Fruit fly (Drosophila melanogaster): ENCODE results near the gene mkg-p.

Gene mkg-p

dm6 chr3L:8398763-8399445 is 6.2 kb downstream of the mkg-p start (continued):
- TF ChIP-seq Aef1 (GFP tag; IDR thresholded peaks at IDR 0.05) (0 out of 3 replicates have a peak, but pooled peaks have one; percentile 16), CG31224 (GFP tag; IDR thresholded peaks at IDR 0.05) (no peak), D19A (tag; optimal IDR thresholded peaks at IDR 0.05) (no peak), aop (GFP tag; IDR thresholded peaks at IDR 0.05) (no peak), psq (GFP tag; optimal IDR thresholded peaks at IDR 0.05) (no peak), HLH54F (GFP tag; optimal IDR thresholded peaks at IDR 0.05) (no peak), jing (GFP tag; optimal IDR thresholded peaks at IDR 0.05) (no peak), CG6765 (GFP tag; optimal IDR thresholded peaks at IDR 0.05) (no peak), Fer2 (tag; optimal IDR thresholded peaks at IDR 0.05) (no peak), NfI (GFP tag; optimal IDR thresholded peaks at IDR 0.05) (no peak), CG7963 (GFP tag; IDR thresholded peaks at IDR 0.05; ENCODE audit: partially characterized antibody) (peak; percentile 63; the same call in 2 of the 3 replicates), Meics (GFP tag; optimal IDR thresholded peaks at IDR 0.05) (no peak), ac (GFP tag; optimal IDR thresholded peaks at IDR 0.05) (no peak), Mrtf (GFP tag; IDR thresholded peaks at IDR 0.05) (no peak), fd96Cb (tag; optimal IDR thresholded peaks at IDR 0.05) (peak; percentile 38), lab (GFP tag; optimal IDR thresholded peaks at IDR 0.05) (no peak), CG8359 (GFP tag; optimal IDR thresholded peaks at IDR 0.05; ENCODE audit: borderline replicate concordance) (no peak), CG14965 (GFP tag; optimal IDR thresholded peaks at IDR 0.05; ENCODE audit: borderline replicate concordance) (no peak), CG10431 (GFP tag; optimal IDR thresholded peaks at IDR 0.05) (no peak), corto (GFP tag; optimal IDR thresholded peaks at IDR 0.05) (no peak), CG9876 (GFP tag; optimal IDR thresholded peaks at IDR 0.05) (no peak), da (GFP tag; optimal IDR thresholded peaks at IDR 0.05) (no peak), dan (GFP tag; IDR thresholded peaks at IDR 0.05) (no peak), CG7839 (tag; optimal IDR thresholded peaks at IDR 0.05) (no peak), rib (GFP tag; IDR thresholded peaks at IDR 0.05) (no peak), ind (GFP tag; optimal IDR thresholded peaks at IDR 0.05) (peak; percentile 56), Fer3 (tag; optimal IDR thresholded peaks at IDR 0.05) (no peak), dm (GFP tag; optimal IDR thresholded peaks at IDR 0.05) (no peak), CG32772 (GFP tag; IDR thresholded peaks at IDR 0.05) (peak; percentile 50), slbo (GFP tag; IDR thresholded peaks at IDR 0.05) (peak; percentile 49), jigr1 (GFP tag; IDR thresholded peaks at IDR 0.05) (0 out of 3 replicates have a peak, but pooled peaks have one; percentile 6), twi (tag; optimal IDR thresholded peaks at IDR 0.05) (no peak), CG10959 (GFP tag; IDR thresholded peaks at IDR 0.05) (0 out of 2 replicates have a peak, but pooled peaks have one; percentile 22), crc (GFP tag; optimal IDR thresholded peaks at IDR 0.05) (no peak), CG34422 (GFP tag; IDR thresholded peaks at IDR 0.05) (0 out of 3 replicates have a peak, but pooled peaks have one; percentile 9), CG11560 (tag; IDR thresholded peaks at IDR 0.05) (no peak), CG10274 (GFP tag; optimal IDR thresholded peaks at IDR 0.05) (no peak), Rx (GFP tag; IDR thresholded peaks at IDR 0.05) (no peak), jumu (GFP tag; optimal IDR thresholded peaks at IDR 0.05) (no peak), CG17912 (GFP tag; optimal IDR thresholded peaks at IDR 0.05) (no peak), CG4404 (GFP tag; IDR thresholded peaks at IDR 0.05) (no peak), Sox100B (GFP tag; optimal IDR thresholded peaks at IDR 0.05) (no peak), CG6854 (GFP tag; optimal IDR thresholded peaks at IDR 0.05) (no peak), E2f2 (GFP tag; IDR thresholded peaks at IDR 0.05) (0 out of 2 replicates have a peak, but pooled peaks have one; percentile 7), Nf-YB (GFP tag; optimal IDR thresholded peaks at IDR 0.05) (no peak), ab (GFP tag; optimal IDR thresholded peaks at IDR 0.05) (no peak), prd (optimal IDR thresholded peaks at IDR 0.05) (no peak), prd (GFP tag; IDR thresholded peaks at IDR 0.05) (peak; percentile 70; the same call in 2 of the 3 replicates), cato (GFP tag; optimal IDR thresholded peaks at IDR 0.05; ENCODE audit: borderline replicate concordance) (no peak), Hr3 (GFP tag; optimal IDR thresholded peaks at IDR 0.05) (peak; percentile 14)

Measured in whole organism, embryonic.